Fruit fly (Drosophila melanogaster) S2 (cell line): ENCODE results near the gene Pdfr.

Source experiments
- CG8478 ChIP-seq: fragments of >200 bp; optimal IDR thresholded peaks from 2 replicates; lab custom pipeline; 2018
- CTCF ChIP-seq, 2 experiments: fragments of >200 bp; optimal IDR thresholded peaks; 2 replicates each; lab custom pipeline; 2018

Pdfr gene

dm6 chrX:2551906-2552305 lies at the start of gene Pdfr:
Gene Pdfr (plus strand): TSS chrX:2552206.
- TF ChIP-seq CG8478 (lab: Kevin White, UChicago) (no peak), CTCF (optimal IDR thresholded peaks at IDR 0.05; lab: Kevin White, UChicago) (no peak)

dm6 chrX:2503430-2503829 lies 48.6 kb upstream of the Pdfr start:
- TF ChIP-seq CTCF (optimal IDR thresholded peaks at IDR 0.05; lab: Kevin White, UChicago) (no peak), CG8478 (lab: Kevin White, UChicago) (no peak)

DNA sequence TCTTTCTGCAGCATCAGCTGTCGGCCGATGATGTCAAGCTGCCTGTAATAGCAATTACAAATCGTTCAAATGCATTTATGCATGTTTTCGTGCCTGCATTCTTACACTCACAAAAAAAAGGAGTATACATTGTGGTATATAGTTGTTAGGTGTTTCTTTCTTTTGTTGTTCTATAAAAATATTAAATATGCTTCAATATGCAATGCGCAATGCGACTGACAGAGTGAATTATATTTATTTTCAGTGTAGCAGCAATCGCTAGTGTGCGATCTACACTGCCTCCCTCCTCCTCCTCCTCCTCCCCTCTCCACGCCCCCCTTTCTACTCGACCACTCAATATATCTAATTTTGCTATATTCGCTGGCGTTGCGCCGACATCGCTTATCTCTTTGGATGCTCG lies 43.1 kb upstream of the Pdfr start:
- TF ChIP-seq CTCF (optimal IDR thresholded peaks at IDR 0.05; lab: Kevin White, UChicago) (no peak), CG8478 (lab: Kevin White, UChicago) (no peak)

DNA sequence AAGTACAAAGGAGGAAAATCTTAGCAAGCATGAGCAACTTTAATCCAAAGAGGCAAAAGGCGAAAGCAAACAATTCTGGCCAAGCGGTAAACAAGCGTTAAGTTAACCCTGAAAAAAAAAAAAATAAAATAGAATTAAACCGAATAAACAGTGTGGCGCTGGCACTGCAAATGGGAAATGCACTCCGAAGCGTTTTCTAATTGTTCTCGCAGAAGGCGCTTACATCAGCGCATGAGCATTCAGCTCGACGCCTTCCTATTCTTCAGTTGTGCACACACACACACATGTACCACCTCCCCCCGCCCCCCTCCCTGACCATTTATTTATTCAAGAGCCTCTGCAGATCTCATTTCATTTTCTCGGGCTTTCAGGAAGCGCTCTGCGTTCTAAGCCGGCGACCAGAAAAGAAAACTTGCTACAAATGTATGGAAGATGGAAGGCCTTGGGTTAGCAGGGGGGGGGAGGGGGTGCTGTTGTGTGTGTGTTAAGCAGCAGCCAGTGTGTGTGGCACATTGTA lies 40.7 kb upstream of the Pdfr start:
- TF ChIP-seq CG8478 (lab: Kevin White, UChicago) (no peak), CTCF (optimal IDR thresholded peaks at IDR 0.05; lab: Kevin White, UChicago) (no peak)

DNA sequence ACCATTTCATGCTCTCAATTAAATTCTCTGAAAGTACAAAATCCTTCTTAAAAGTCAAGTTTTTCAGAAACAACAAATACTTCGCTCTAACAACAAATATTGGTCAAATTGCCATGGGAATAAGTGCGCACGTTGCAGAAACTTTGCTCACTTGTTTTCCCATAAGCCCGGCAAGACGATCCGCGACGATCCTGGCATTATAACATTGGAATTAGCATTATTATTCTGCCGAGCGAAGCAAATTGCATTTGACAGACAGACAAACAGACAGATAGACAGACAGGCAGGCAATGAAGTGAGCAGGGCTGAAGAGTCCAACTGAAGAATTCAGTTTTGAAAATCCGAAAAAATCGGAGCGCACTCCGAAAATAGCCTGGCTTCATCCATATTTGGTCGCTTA lies 35.8 kb upstream of the Pdfr start:
- TF ChIP-seq CTCF (optimal IDR thresholded peaks at IDR 0.05; lab: Kevin White, UChicago) (no peak), CG8478 (lab: Kevin White, UChicago) (no peak)

- TF ChIP-seq CG8478 (lab: Kevin White, UChicago), result no peak
- no peak for TF ChIP-seq CTCF (optimal IDR thresholded peaks at IDR 0.05; lab: Kevin White, UChicago)
Measured at dm6 chrX:2517525-2518294, 34.3 kb upstream of the Pdfr start.

DNA sequence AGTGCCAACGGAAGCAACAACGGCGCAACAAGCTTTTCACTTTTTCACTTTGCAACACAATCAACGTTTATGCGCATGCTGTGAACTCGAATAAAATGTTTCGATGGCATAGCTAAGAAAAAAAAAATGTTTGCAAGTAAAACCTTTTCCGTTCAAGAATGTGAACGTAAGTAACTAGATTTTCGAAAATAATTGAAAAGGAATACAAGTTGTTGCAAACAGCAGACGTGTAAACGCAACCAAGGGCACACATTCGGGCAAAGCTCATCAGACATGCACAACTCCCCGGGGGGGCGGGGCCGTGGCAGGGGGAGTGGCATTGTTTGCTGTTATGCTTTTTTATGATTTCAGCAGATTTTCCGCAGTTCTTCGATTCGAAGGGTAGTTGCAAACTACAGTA lies 33.6 kb upstream of the Pdfr start:
- TF ChIP-seq CTCF (optimal IDR thresholded peaks at IDR 0.05; lab: Kevin White, UChicago) (no peak), CG8478 (lab: Kevin White, UChicago) (no peak)

dm6 chrX:2524426-2524825 lies 27.6 kb upstream of the Pdfr start:
- TF ChIP-seq CG8478 (lab: Kevin White, UChicago) (no peak), CTCF (optimal IDR thresholded peaks at IDR 0.05; lab: Kevin White, UChicago) (peak in 1 of 2 experiments; percentile 48)

- TF ChIP-seq CG8478 (lab: Kevin White, UChicago), result no peak
Measured at dm6 chrX:2531280-2531807, 20.7 kb upstream of the Pdfr start.

DNA sequence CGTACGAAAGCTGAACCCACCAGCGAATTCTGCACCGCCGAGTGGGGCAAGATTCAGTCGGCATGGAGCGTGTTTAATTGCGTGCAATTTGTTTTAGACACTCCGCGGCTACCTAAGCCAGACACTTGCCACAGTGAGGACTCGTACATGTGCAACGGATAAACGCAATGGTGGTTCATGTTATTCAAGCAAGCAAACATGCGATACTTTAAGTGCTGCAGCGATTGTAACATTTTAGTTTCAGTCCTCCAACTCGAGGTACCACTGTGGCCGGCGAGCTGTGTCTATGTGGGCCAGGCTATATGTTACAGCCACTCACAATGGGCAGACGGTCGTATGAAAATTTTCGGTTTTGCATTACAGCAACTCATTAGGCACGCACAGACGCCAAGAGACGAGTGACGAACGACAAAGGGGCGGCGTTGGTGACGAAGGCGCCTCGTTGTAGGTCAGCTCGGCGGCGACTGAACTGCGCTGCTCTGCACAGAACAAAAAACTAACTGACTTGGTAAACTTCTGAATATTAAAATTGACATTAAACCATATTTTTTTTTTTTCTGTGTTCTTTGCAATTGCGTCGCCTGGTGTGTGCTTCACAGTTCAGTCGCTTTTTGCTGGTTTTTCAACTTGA lies 18.0 kb upstream of the Pdfr start:
- TF ChIP-seq CTCF (optimal IDR thresholded peaks at IDR 0.05; lab: Kevin White, UChicago) (no peak), CG8478 (lab: Kevin White, UChicago) (no peak)

DNA sequence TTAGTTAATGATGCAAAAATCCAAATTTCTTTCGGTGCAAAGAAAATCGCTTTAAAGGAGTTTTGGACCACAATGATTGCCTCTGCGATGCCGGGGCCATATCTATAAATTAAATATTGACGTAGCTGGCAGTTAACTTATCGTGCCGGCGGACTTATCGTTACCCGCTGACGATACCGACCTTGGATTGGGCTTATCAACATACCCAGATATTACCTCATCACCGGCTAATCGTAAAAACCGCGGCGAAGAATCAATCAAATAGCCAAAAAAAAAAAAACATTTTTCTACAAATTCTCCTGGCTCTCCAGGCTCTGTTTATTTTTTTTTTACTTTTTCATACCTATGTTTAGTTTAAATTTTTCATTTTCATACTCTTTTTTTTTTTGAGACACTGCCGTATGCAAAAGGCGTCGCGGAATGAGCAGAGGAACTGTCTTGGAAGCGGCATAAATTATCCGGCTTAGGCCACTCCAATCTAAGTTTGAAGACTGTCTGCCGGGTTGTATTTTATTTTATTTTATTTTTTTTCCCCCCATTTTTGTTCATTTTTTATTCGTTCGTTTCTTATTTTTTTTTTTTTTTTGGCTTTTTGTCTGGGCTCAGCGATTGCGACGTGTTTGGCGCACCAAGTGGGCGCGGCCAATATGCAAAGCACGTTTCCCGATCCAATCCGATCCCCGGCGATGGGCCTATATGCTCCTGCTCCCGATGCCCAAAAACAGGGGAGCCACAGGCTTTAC lies 16.9 kb upstream of the Pdfr start:
- TF ChIP-seq CTCF (optimal IDR thresholded peaks at IDR 0.05; lab: Kevin White, UChicago) (no peak), CG8478 (lab: Kevin White, UChicago) (no peak)

DNA sequence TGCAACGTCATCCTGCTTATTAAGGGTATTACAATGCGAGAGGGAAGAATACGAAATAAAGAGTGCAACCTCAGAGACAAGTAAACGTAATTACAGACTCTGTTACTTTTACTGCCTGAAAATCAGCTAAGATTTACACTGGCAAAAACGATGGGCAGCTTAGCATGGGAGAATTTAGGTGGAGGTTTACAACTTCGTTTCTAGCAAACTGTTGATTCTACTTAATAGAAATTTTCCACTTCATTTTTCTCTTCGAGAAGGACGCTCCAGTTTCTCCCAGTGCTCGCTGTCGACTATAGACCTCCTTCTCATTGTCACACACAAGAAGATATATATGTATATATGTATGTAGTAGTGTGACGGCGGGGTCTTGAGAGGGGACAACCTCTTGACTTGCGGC lies 15.9 kb upstream of the Pdfr start:
- TF ChIP-seq CG8478 (lab: Kevin White, UChicago), result no peak
- no peak for TF ChIP-seq CTCF (optimal IDR thresholded peaks at IDR 0.05; lab: Kevin White, UChicago)

DNA sequence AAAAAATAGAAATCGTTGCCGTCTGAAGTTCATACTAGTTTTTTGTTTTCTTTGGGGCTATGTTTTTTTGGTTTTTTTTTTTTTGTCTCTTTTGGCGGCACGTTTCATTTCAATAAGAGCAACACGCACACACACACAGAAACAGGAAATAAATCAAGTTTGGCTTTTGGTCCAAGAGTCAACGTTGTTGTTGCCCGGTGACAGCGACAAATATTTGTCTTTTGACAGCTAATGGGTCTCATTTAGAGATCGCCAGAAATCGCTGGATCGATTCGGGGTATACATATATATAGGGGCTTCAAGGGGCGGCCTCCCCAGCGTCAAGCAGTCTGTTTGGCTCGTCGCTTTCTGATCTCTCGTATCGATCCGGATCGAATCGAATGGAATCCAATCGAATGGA lies 14.6 kb upstream of the Pdfr start:
- no peak for TF ChIP-seq CTCF (optimal IDR thresholded peaks at IDR 0.05; lab: Kevin White, UChicago)
- no peak for TF ChIP-seq CG8478 (lab: Kevin White, UChicago)

DNA sequence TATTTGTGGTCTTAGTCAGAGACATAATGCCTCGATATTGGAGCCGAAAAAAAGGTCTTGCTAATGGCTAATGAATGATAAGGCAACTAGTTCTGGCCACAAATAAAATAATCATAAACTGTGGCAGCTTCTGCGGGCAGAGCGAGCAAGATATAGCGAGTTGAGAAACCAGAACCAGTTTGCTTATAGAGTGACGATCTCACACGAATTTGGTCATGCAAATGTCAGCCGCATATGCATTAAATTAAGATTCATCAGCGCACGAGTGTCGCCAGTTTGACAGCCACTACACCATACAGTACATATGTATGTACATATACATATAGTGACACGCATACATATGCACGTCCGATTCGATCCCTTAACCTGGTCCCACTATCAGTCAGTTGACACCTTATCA lies 13.6 kb upstream of the Pdfr start:
- no peak for TF ChIP-seq CG8478 (lab: Kevin White, UChicago)
- TF ChIP-seq CTCF (optimal IDR thresholded peaks at IDR 0.05; lab: Kevin White, UChicago), result no peak

DNA sequence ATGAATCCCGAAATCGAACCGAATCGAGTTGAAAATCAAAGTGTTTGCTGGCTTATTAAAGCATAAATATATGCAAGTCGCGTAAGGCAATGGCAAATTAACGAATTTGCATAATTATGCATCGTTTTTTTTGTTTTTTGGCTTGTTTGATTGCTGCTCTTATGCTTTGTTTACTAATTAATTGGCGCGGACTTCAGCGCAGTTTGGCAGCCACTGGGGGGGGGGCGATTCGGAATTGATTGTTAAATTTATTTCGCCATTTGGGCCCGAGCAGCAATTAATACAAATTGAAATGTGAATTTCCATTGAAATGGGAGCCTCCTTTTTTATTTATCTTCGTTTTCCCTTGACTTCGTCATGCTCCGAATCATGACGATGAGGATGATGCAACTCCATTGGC lies 12.5 kb upstream of the Pdfr start:
- TF ChIP-seq CG8478 (lab: Kevin White, UChicago) (no peak), CTCF (optimal IDR thresholded peaks at IDR 0.05; lab: Kevin White, UChicago) (no peak)
